Fruit fly (Drosophila melanogaster): ENCODE results near the gene BobA.
A peak's percentile ranks its signal among the peaks of the same experiment; 100 is the strongest.

BobA gene

DNA sequence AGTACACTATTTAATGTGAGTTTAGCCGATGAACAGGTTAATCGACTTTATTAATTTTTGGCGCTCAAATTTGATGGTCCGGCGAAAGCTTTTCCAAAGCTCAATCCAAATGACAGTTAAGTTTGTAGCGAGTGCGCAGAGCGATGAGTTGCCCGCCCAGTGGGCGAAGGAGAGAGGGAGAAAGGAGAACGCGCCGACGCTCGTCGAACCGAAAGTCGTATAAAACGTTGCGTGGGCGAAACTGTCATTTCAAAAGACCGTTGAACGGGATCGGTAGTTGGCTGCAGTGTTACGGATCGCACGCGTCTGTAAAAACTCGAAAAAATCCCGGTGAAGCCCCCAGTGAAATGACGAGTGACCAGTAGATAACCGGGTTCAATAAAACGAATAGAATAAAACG, 46.1 kb upstream of the BobA start, which contains the start of gene Zip71B (continued):
- TF ChIP-seq Deaf1 (tag; optimal IDR thresholded peaks at IDR 0.05) (peak; percentile 61), H15 (GFP tag; IDR thresholded peaks at IDR 0.05) (no peak), lov (optimal IDR thresholded peaks at IDR 0.05) (no peak), lov (GFP tag; IDR thresholded peaks at IDR 0.05) (no peak), zen (tag; optimal IDR thresholded peaks at IDR 0.05) (no peak), CG10321 (GFP tag; IDR thresholded peaks at IDR 0.05) (no peak), CG9932 (GFP tag; IDR thresholded peaks at IDR 0.05) (no peak), CG10274 (GFP tag; optimal IDR thresholded peaks at IDR 0.05) (no peak), sug (tag; optimal IDR thresholded peaks at IDR 0.05) (no peak), gce (GFP tag; IDR thresholded peaks at IDR 0.05) (no peak), cg (GFP tag; optimal IDR thresholded peaks at IDR 0.05) (no peak), CG18619 (GFP tag; optimal IDR thresholded peaks at IDR 0.05) (no peak), CG15479 (GFP tag; optimal IDR thresholded peaks at IDR 0.05) (peak; percentile 13), ftz-f1 (GFP tag; optimal IDR thresholded peaks at IDR 0.05) (no peak), tup (GFP tag; optimal IDR thresholded peaks at IDR 0.05) (no peak), jumu (GFP tag; optimal IDR thresholded peaks at IDR 0.05) (no peak), cad (GFP tag; optimal IDR thresholded peaks at IDR 0.05) (peak; percentile 16), rib (GFP tag; IDR thresholded peaks at IDR 0.05) (no peak), gcm (GFP tag; optimal IDR thresholded peaks at IDR 0.05) (no peak), CTCF (GFP tag; optimal IDR thresholded peaks at IDR 0.05) (peak; percentile 17), CG31388 (GFP tag; optimal IDR thresholded peaks at IDR 0.05) (no peak), zf30C (GFP tag; optimal IDR thresholded peaks at IDR 0.05) (no peak), CG3726 (GFP tag; IDR thresholded peaks at IDR 0.05) (no peak), sob (GFP tag; IDR thresholded peaks at IDR 0.05) (no peak), CG15696 (tag; optimal IDR thresholded peaks at IDR 0.05) (no peak), Sox102F (GFP tag; optimal IDR thresholded peaks at IDR 0.05) (no peak), CG1832 (GFP tag; optimal IDR thresholded peaks at IDR 0.05) (peak; percentile 39), tap (tag; optimal IDR thresholded peaks at IDR 0.05) (no peak), Dip2 (GFP tag; IDR thresholded peaks at IDR 0.05) (no peak), Doc2 (GFP tag; IDR thresholded peaks at IDR 0.05) (no peak), CG1602 (GFP tag; optimal IDR thresholded peaks at IDR 0.05) (no peak), CG32767 (GFP tag; IDR thresholded peaks at IDR 0.05) (no peak), CG34376 (GFP tag; optimal IDR thresholded peaks at IDR 0.05) (no peak), Myb (GFP tag; optimal IDR thresholded peaks at IDR 0.05) (peak; percentile 61), CG6654 (GFP tag; optimal IDR thresholded peaks at IDR 0.05) (no peak), CG4617 (GFP tag; optimal IDR thresholded peaks at IDR 0.05; ENCODE audit: borderline replicate concordance) (no peak), CG1647 (GFP tag; optimal IDR thresholded peaks at IDR 0.05) (no peak), CG2875 (GFP tag; optimal IDR thresholded peaks at IDR 0.05) (no peak), zen2 (GFP tag; IDR thresholded peaks at IDR 0.05; ENCODE audit: partially characterized antibody) (no peak), kay (GFP tag; optimal IDR thresholded peaks at IDR 0.05) (peak; percentile 25), HmgZ (tag; optimal IDR thresholded peaks at IDR 0.05) (no peak), CG2712 (tag; optimal IDR thresholded peaks at IDR 0.05) (no peak), CG13296 (GFP tag; optimal IDR thresholded peaks at IDR 0.05) (no peak), CG16815 (GFP tag; optimal IDR thresholded peaks at IDR 0.05) (no peak), MESR4 (GFP tag; optimal IDR thresholded peaks at IDR 0.05) (no peak), Sox100B (GFP tag; optimal IDR thresholded peaks at IDR 0.05) (no peak), Blimp-1 (GFP tag; optimal IDR thresholded peaks at IDR 0.05) (no peak), GATAe (GFP tag; conservative IDR thresholded peaks at IDR 0.05) (no peak), CG1603 (tag; optimal IDR thresholded peaks at IDR 0.05) (no peak), cas (GFP tag; IDR thresholded peaks at IDR 0.05) (no peak), crp (GFP tag; optimal IDR thresholded peaks at IDR 0.05) (no peak), CG8944 (GFP tag; optimal IDR thresholded peaks at IDR 0.05) (no peak), MBD-R2 (GFP tag; IDR thresholded peaks at IDR 0.05) (peak; percentile 24; the same call in 1 of the 2 replicates)
